Worm (Caenorhabditis elegans) whole organism, early embryonic: ENCODE results near the gene srh-264.

Experiments
- F13C5.2 ChIP-seq: sonication (generic microtip); optimal IDR thresholded peaks from 2 replicates; lab custom pipeline; 2017; ENCODE audit warnings: mild to moderate bottlenecking, missing genetic modification characterization, inconsistent platforms, missing compliant biosample characterization
- ama-1 ChIP-seq: fragments of 150-350 bp; optimal IDR thresholded peaks from 2 replicates; lab custom pipeline; 2014
- ceh-13 ChIP-seq: fragments of 200-800 bp; sonication (Bioruptor generic); optimal IDR thresholded peaks from 2 replicates; lab custom pipeline; 2018; ENCODE audit warnings: mild to moderate bottlenecking, missing genetic modification characterization, missing compliant biosample characterization
- ceh-36 ChIP-seq: sonication (generic microtip); optimal IDR thresholded peaks from 2 replicates; lab custom pipeline; 2016; ENCODE audit warnings: missing genetic modification characterization, inconsistent platforms, missing compliant biosample characterization
- flt-1 ChIP-seq: fragments of 200-800 bp; sonication (Bioruptor generic); IDR thresholded peaks from 2 replicates; pipeline ENCODE4 v1.3.6; 2022; ENCODE audit warnings: missing genetic modification characterization, missing compliant biosample characterization
- sea-1 ChIP-seq: fragments of 200-800 bp; sonication (Bioruptor generic); conservative IDR thresholded peaks from 2 replicates; pipeline ENCODE4 v1.3.6; 2022; ENCODE audit warnings: missing genetic modification characterization, missing compliant biosample characterization
- tbx-11 ChIP-seq: fragments of 200-800 bp; sonication (Bioruptor generic); IDR thresholded peaks from 2 replicates; pipeline ENCODE4 v1.3.6; 2022; ENCODE audit warnings: missing genetic modification characterization, missing compliant biosample characterization

DNA sequence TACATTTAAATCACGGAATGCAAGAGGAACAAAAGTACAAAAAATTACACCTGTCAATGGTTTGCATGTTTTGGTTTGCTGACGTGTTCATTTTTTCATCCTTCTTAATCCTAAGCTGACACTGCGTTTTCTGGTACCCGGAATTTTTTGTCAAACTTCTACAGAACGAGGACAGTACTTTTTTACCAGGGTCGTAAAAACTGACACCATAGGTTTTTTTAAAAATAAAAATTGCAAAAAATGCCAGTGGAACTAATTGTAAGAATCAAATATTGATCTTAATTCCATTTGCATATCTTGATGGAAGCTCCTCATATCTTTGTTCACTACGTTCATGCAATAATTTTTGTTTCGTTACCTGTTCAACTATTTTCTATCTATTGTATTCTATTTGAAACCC lies 9.1 kb upstream of the srh-264 start, which contains the start of gene srh-258:
- TF ChIP-seq F13C5.2 (tag; lab: Kevin White, UChicago) (no peak), flt-1 (GFP tag; lab: Robert Waterston, UW) (no peak), ceh-36 (tag; lab: Kevin White, UChicago) (no peak), tbx-11 (GFP tag; lab: Robert Waterston, UW) (no peak), ceh-13 (no peak), sea-1 (GFP tag; lab: Robert Waterston, UW) (no peak), ama-1 (lab: Kevin White, UChicago) (no peak)
